Fruit fly (Drosophila melanogaster): ENCODE results near the gene Remo.

Gene Remo

DNA sequence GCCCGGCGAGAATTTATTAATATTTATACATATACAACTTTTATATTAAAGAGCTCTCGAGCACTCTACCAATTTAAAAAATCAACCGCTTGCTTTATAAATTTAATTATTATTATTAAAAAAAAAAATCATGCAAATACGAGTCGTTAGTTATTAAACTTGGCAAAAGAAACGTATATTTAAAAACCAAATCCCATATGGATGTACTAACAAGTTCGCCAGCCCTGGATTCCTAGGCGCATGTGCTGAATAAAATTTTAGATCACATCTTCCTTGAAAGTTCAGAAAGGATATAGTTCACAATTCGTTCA, 29.1 kb upstream of the Remo start, which contains the start of gene comt (continued):
- peak; percentile 47 for TF ChIP-seq slbo (GFP tag; IDR thresholded peaks at IDR 0.05)
- 0 out of 2 replicates have a peak, but pooled peaks have one; percentile 35 for TF ChIP-seq CG14667 (GFP tag; IDR thresholded peaks at IDR 0.05)
- TF ChIP-seq CG10147 (GFP tag; optimal IDR thresholded peaks at IDR 0.05) = peak; percentile 75
- TF ChIP-seq GATAe (GFP tag; conservative IDR thresholded peaks at IDR 0.05) = no peak
- no peak for TF ChIP-seq CG15011 (GFP tag; optimal IDR thresholded peaks at IDR 0.05)
- no peak for TF ChIP-seq Hey (tag; optimal IDR thresholded peaks at IDR 0.05)
- TF ChIP-seq CG4820 (GFP tag; optimal IDR thresholded peaks at IDR 0.05) = peak; percentile 17
- peak; percentile 76 for TF ChIP-seq CG2712 (tag; optimal IDR thresholded peaks at IDR 0.05)
- peak; percentile 49; the same call in 1 of the 3 replicates for TF ChIP-seq CG14050 (GFP tag; IDR thresholded peaks at IDR 0.05)
- peak; percentile 32 for TF ChIP-seq Dp (GFP tag; optimal IDR thresholded peaks at IDR 0.05)
- TF ChIP-seq Mad (GFP tag; optimal IDR thresholded peaks at IDR 0.05) = no peak
- TF ChIP-seq Antp (GFP tag; optimal IDR thresholded peaks at IDR 0.05) = no peak
- TF ChIP-seq tup (GFP tag; optimal IDR thresholded peaks at IDR 0.05) = no peak
- no peak for TF ChIP-seq CG17612 (GFP tag; IDR thresholded peaks at IDR 0.05)
- peak; percentile 43 for TF ChIP-seq HHEX (GFP tag; optimal IDR thresholded peaks at IDR 0.05)
- TF ChIP-seq CG10979 (tag; optimal IDR thresholded peaks at IDR 0.05) = peak; percentile 66
- no peak for TF ChIP-seq luna (GFP tag; optimal IDR thresholded peaks at IDR 0.05)
- TF ChIP-seq CG10321 (GFP tag; IDR thresholded peaks at IDR 0.05) = no peak
- TF ChIP-seq CG4424 (GFP tag; optimal IDR thresholded peaks at IDR 0.05) = peak; percentile 64
- TF ChIP-seq CG8290 (GFP tag; optimal IDR thresholded peaks at IDR 0.05) = no peak
- no peak for TF ChIP-seq CG8290 (tag; optimal IDR thresholded peaks at IDR 0.05)
- TF ChIP-seq MESR4 (GFP tag; optimal IDR thresholded peaks at IDR 0.05) = no peak
- TF ChIP-seq lilli (GFP tag; optimal IDR thresholded peaks at IDR 0.05) = peak; percentile 16
- no peak for TF ChIP-seq aop (GFP tag; IDR thresholded peaks at IDR 0.05)
- TF ChIP-seq vnd (GFP tag; IDR thresholded peaks at IDR 0.05; ENCODE audit: partially characterized antibody) = no peak
- TF ChIP-seq CG7271 (tag; optimal IDR thresholded peaks at IDR 0.05) = peak; percentile 38
- peak; percentile 68 for TF ChIP-seq Ssrp (tag; optimal IDR thresholded peaks at IDR 0.05)
- peak in 1 of 3 experiments; percentile 69 for TF ChIP-seq lola (GFP tag; optimal IDR thresholded peaks at IDR 0.05)
- no peak for TF ChIP-seq Doc3 (GFP tag; IDR thresholded peaks at IDR 0.05; ENCODE audit: partially characterized antibody)
- TF ChIP-seq CG4282 (GFP tag; optimal IDR thresholded peaks at IDR 0.05) = no peak
- peak; percentile 72 for TF ChIP-seq CoRest (tag; optimal IDR thresholded peaks at IDR 0.05)
- TF ChIP-seq kah (GFP tag; optimal IDR thresholded peaks at IDR 0.05) = peak; percentile 7
- peak in 1 of 2 experiments; percentile 71 for TF ChIP-seq bsh (GFP tag; optimal IDR thresholded peaks at IDR 0.05)
- peak; percentile 66 for TF ChIP-seq CG7556 (GFP tag; optimal IDR thresholded peaks at IDR 0.05)
- no peak for TF ChIP-seq ro (GFP tag; IDR thresholded peaks at IDR 0.05)
- TF ChIP-seq CG6272 (GFP tag; IDR thresholded peaks at IDR 0.05) = 0 out of 2 replicates have a peak, but pooled peaks have one; percentile 16
- TF ChIP-seq CG10209 (GFP tag; optimal IDR thresholded peaks at IDR 0.05) = peak; percentile 58
- TF ChIP-seq nerfin-2 (GFP tag; IDR thresholded peaks at IDR 0.05; ENCODE audit: partially characterized antibody) = no peak
- TF ChIP-seq CG14965 (GFP tag; optimal IDR thresholded peaks at IDR 0.05; ENCODE audit: borderline replicate concordance) = no peak
- TF ChIP-seq gce (GFP tag; IDR thresholded peaks at IDR 0.05) = no peak
- TF ChIP-seq Camta (GFP tag; optimal IDR thresholded peaks at IDR 0.05) = no peak
- no peak for TF ChIP-seq gcm2 (GFP tag; optimal IDR thresholded peaks at IDR 0.05)
- TF ChIP-seq az2 (GFP tag; optimal IDR thresholded peaks at IDR 0.05) = peak; percentile 62
